Fruit fly (Drosophila melanogaster): ENCODE measurements around the gene Ogg1.

DNA sequence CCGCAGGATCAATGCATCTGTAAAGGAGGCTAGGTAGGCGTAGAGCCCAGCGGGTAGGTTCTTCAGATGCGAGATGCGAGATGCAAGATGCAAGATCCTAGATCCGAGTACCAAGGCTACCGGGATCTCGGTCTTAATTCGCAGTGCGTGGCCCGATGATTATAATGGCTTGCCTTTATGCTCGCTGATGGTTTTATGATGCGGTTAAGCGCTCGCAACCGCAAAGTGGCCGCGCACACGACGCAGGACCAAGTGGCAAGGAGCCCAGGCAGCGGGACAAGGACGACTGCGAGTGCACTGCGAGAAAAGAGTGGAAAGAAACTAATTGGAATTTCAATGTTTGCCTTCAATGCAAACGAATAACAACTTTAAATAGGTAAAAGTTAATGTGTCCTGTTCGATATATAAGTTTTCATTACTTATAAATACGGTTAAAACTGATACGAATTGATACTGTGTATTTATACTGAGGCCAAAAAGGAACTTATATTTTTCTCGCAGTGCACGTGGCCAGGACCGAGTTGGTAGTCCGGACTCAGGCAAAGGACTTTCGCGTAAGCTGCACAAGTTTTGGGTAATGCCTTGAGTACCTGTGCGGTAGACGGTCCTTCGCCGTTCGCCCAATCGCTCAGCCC is 36.1 kb upstream of the Ogg1 start:
- TF ChIP-seq CG7368 (GFP tag; optimal IDR thresholded peaks at IDR 0.05) (no peak), svp (GFP tag) (no peak), Blimp-1 (GFP tag; optimal IDR thresholded peaks at IDR 0.05) (no peak), Gug (GFP tag; IDR thresholded peaks at IDR 0.05) (no peak), CG6163 (GFP tag; IDR thresholded peaks at IDR 0.05) (no peak), spab (GFP tag; optimal IDR thresholded peaks at IDR 0.05) (no peak), CG6276 (GFP tag; optimal IDR thresholded peaks at IDR 0.05) (no peak), CG4318 (GFP tag; optimal IDR thresholded peaks at IDR 0.05) (no peak), Eip78C (GFP tag) (no peak), CG9139 (GFP tag; optimal IDR thresholded peaks at IDR 0.05) (no peak), salr (GFP tag; optimal IDR thresholded peaks at IDR 0.05) (no peak)

Measured in whole organism, prepupa.